Worm (Caenorhabditis elegans): ENCODE data around the gene htz-1.

DNA sequence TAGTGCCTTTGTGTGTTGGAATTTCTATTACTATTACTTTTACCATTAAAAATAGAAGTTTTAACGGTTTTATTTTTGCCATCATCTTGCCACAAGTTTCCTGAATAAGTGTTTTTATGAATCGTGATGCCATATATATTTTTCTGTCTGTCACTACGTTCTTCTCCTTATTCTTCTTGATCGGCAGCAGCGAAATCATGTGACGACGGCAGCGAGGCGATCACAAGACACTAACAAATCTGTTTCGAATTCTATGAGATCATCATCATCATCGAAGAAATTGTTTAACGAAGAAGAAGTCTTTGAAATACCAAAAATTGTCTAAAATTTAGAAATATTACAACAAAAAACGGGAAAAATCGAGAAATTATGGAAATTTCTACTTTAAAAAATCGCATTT is 43.6 kb upstream of the htz-1 start:
- TF ChIP-seq dao-5 (tag; optimal IDR thresholded peaks at IDR 0.05) (no peak), W03F9.2 (tag; optimal IDR thresholded peaks at IDR 0.05) (no peak)

Measured in whole organism, L4/young adult.